Fruit fly (Drosophila melanogaster): ENCODE data around the gene CG44153.

DNA sequence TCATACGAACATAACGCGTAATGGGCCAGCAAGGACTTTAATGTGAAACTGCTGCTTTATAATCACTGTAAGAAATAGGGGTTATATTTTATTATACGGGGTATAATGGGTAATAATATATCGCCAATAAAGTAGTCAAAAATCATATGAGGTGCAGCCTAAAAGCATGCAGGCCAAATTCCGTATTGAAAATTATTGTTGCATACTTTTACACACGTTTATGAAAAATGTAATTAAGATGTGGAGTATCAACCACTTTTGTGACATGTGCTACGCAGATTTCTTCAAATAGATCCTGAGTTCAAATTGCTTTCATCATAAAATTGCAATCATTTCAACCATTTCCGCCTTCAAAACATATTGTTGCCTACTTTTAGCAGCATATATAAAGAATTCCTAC is 49.3 kb downstream of the CG44153 start:
- no peak for TF ChIP-seq kay (GFP tag; ENCODE audit: borderline replicate concordance)
- no peak for TF ChIP-seq Mnt (GFP tag; optimal IDR thresholded peaks at IDR 0.05)

Measured in whole organism, adult.